Fruit fly (Drosophila melanogaster): ENCODE data around the gene CG11600.

Gene CG11600

dm6 chr3R:12633059-12633458 lies 3.3 kb upstream of the CG11600 start, which contains the start of gene CG18530:
Gene CG18530, plus strand, starts transcription at chr3R:12633359.
- TF ChIP-seq usp (GFP tag; optimal IDR thresholded peaks at IDR 0.05) = no peak
- no peak for TF ChIP-seq Dll (optimal IDR thresholded peaks at IDR 0.05)
- no peak for TF ChIP-seq psq (optimal IDR thresholded peaks at IDR 0.05)
- no peak for TF ChIP-seq pan (optimal IDR thresholded peaks at IDR 0.05)
- TF ChIP-seq CG8478 (optimal IDR thresholded peaks at IDR 0.05) = no peak
- no peak for TF ChIP-seq EcR (GFP tag; optimal IDR thresholded peaks at IDR 0.05)

- TF ChIP-seq pan (optimal IDR thresholded peaks at IDR 0.05) (no peak), CG8478 (optimal IDR thresholded peaks at IDR 0.05) (no peak), usp (GFP tag; optimal IDR thresholded peaks at IDR 0.05) (no peak), EcR (GFP tag; optimal IDR thresholded peaks at IDR 0.05) (no peak), Dll (optimal IDR thresholded peaks at IDR 0.05) (no peak)
These were observed 1.7 kb upstream of the CG11600 start, which contains the start of gene CG11598 for dm6 chr3R:12634617-12635016. Gene CG11598, plus strand, starts transcription at chr3R:12634917.

dm6 chr3R:12637961-12638531 lies 1.7 kb downstream of the CG11600 start, which contains the start of gene CG11608:
Gene CG11608, plus strand, starts transcription at chr3R:12638481.
- no peak for TF ChIP-seq pan (optimal IDR thresholded peaks at IDR 0.05)
- TF ChIP-seq EcR (GFP tag; optimal IDR thresholded peaks at IDR 0.05) = no peak

dm6 chr3R:12641620-12642019 lies 5.3 kb downstream of the CG11600 start:
- TF ChIP-seq Dll (optimal IDR thresholded peaks at IDR 0.05) = no peak
- TF ChIP-seq usp (GFP tag; optimal IDR thresholded peaks at IDR 0.05) = no peak
- no peak for TF ChIP-seq EcR (GFP tag; optimal IDR thresholded peaks at IDR 0.05)
- no peak for TF ChIP-seq pan (optimal IDR thresholded peaks at IDR 0.05)
- TF ChIP-seq psq (optimal IDR thresholded peaks at IDR 0.05) = no peak
- no peak for TF ChIP-seq CG8478 (optimal IDR thresholded peaks at IDR 0.05)

dm6 chr3R:12642051-12642532 lies 5.8 kb downstream of the CG11600 start, which contains the start of gene CG6753:
Gene CG6753, minus strand, starts transcription at chr3R:12642482.
- TF ChIP-seq psq (optimal IDR thresholded peaks at IDR 0.05) = no peak
- TF ChIP-seq EcR (GFP tag; optimal IDR thresholded peaks at IDR 0.05) = no peak
- TF ChIP-seq Dll (optimal IDR thresholded peaks at IDR 0.05) = no peak
- no peak for TF ChIP-seq pan (optimal IDR thresholded peaks at IDR 0.05)
- no peak for TF ChIP-seq usp (GFP tag; optimal IDR thresholded peaks at IDR 0.05)
- no peak for TF ChIP-seq CG8478 (optimal IDR thresholded peaks at IDR 0.05)

- TF ChIP-seq psq (optimal IDR thresholded peaks at IDR 0.05) (no peak), EcR (GFP tag; optimal IDR thresholded peaks at IDR 0.05) (no peak), usp (GFP tag; optimal IDR thresholded peaks at IDR 0.05) (no peak), CG8478 (optimal IDR thresholded peaks at IDR 0.05) (no peak), Dll (optimal IDR thresholded peaks at IDR 0.05) (no peak), pan (optimal IDR thresholded peaks at IDR 0.05) (no peak)
These were observed 8.4 kb downstream of the CG11600 start for dm6 chr3R:12644621-12645310.

- no peak for TF ChIP-seq Dll (optimal IDR thresholded peaks at IDR 0.05)
- TF ChIP-seq usp (GFP tag; optimal IDR thresholded peaks at IDR 0.05) = no peak
- no peak for TF ChIP-seq CG8478 (optimal IDR thresholded peaks at IDR 0.05)
- TF ChIP-seq EcR (GFP tag; optimal IDR thresholded peaks at IDR 0.05) = no peak
- TF ChIP-seq pan (optimal IDR thresholded peaks at IDR 0.05) = no peak
- TF ChIP-seq psq (optimal IDR thresholded peaks at IDR 0.05) = no peak
These were observed 9.5 kb downstream of the CG11600 start for dm6 chr3R:12645771-12646317.

DNA sequence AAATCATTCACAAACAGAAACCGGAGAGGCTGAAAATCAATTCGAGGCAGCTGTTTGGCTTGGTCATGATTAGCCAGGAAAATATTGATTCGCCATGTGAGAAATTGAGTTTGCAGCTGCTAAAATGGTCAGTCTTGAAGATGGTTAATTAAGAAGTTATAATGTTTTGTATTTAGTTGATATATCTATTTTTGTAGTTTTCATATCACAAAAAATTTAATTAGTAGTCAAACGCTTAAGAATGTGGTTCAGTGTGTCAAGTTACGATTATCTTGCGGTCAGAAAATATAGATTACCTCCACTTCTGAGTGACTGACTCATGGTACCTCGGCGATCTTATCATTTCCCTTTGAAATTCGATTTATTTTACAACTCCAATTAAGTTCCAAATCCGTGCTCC lies 10.6 kb downstream of the CG11600 start:
- no peak for TF ChIP-seq pan (optimal IDR thresholded peaks at IDR 0.05)
- TF ChIP-seq CG8478 (optimal IDR thresholded peaks at IDR 0.05) = no peak
- no peak for TF ChIP-seq Dll (optimal IDR thresholded peaks at IDR 0.05)
- TF ChIP-seq psq (optimal IDR thresholded peaks at IDR 0.05) = no peak
- no peak for TF ChIP-seq EcR (GFP tag; optimal IDR thresholded peaks at IDR 0.05)
- no peak for TF ChIP-seq usp (GFP tag; optimal IDR thresholded peaks at IDR 0.05)

DNA sequence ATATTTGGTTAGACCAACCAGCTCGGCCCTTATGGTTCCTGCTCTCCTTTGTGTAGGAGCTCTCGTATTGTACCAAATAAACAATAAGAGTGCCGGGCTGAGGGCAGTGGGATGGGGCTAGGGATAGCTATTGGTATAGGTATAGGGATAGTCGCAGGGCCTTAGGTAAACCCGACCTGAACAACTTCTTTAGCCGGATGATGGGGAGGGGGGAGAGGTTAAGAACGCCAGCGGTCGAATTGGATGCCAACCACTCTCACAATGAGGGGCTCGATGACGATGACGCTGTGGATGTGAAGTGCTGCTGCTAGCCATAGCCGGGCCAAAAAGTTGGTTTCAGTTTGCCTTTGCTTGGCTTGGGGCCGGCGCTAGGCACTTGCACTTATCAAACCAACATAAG lies 11.0 kb downstream of the CG11600 start:
- no peak for TF ChIP-seq Dll (optimal IDR thresholded peaks at IDR 0.05)
- TF ChIP-seq pan (optimal IDR thresholded peaks at IDR 0.05) = no peak
- TF ChIP-seq psq (optimal IDR thresholded peaks at IDR 0.05) = no peak
- no peak for TF ChIP-seq EcR (GFP tag; optimal IDR thresholded peaks at IDR 0.05)
- TF ChIP-seq usp (GFP tag; optimal IDR thresholded peaks at IDR 0.05) = no peak
- TF ChIP-seq CG8478 (optimal IDR thresholded peaks at IDR 0.05) = no peak

DNA sequence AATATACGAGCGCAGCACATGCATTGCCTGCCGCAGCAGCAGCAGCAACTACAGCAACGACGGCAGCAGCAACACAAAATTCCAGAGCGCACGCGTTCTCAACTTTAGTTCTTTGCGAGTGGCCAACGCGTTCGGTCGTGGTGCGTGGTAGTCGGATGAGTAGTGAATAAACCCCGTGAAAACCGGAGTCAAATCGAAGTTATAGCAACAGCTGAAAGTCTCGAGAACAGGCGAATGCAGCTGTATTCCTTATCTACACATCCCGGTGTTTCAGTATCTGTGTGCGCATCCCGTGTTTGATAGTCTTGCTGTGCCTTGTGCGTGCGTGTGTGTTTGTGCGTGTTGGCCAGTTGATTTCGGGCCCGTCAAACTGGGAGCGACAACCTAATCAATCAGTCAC lies 11.6 kb downstream of the CG11600 start, which contains the start of gene Dtg:
TSS of gene Dtg (plus strand) at position 105 of the 400 bp plus-strand sequence.
- TF ChIP-seq pan (optimal IDR thresholded peaks at IDR 0.05) = no peak
- peak in 1 of 2 experiments; percentile 30 for TF ChIP-seq EcR (GFP tag; optimal IDR thresholded peaks at IDR 0.05)

DNA sequence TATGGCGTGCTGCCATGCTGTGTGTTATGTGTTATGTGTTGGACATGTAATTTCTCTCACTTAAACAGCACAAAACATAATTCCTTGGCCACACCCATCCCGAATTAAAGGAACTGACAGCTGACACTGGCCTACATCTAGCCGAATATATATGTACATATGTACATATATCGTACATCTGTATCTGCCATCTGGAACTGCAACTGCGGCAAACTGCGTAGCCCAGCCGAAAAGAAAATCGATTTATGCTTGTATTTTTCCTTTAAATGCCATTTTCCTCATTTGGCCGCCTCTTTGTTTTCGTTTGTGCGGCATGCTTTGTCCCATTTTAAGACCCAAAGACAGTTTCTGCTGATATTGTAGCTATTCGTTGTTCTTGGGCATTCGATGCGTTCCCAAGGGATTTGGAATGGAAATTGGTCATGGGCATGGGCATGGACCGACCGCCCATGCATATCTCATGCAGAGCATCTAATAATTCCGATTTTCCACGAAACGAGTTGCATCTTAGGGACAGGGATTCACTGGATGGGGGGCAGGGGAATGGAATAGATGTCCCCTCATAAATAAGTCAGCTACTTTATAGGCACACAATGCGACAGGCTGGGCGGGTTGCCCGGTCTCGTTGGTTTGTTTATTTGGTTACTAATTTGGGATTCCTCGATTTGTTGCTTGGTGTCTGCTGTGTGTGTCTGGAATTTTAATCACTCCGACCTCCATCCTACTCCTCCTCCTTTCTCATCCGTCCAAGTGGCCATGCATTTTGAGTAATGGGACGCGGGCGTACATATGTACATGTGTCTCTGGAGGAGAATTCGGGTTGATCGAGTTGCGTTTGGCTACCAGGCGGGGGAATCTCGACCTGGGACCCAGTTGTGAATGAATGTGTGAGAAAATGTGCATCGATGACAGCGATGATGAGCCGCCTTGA lies 13.0 kb downstream of the CG11600 start:
- TF ChIP-seq CG8478 (optimal IDR thresholded peaks at IDR 0.05) (no peak), pan (optimal IDR thresholded peaks at IDR 0.05) (no peak), Dll (optimal IDR thresholded peaks at IDR 0.05) (no peak), usp (GFP tag; optimal IDR thresholded peaks at IDR 0.05) (no peak), psq (optimal IDR thresholded peaks at IDR 0.05) (no peak), EcR (GFP tag; optimal IDR thresholded peaks at IDR 0.05) (no peak)

All from whole organism.